Worm (Caenorhabditis elegans) whole organism, L1 larva: ENCODE data around the gene acp-3.
A peak's percentile ranks its signal among the peaks of the same experiment; 100 is the strongest.

Experiments
- C04F5.9 ChIP-seq: sonication (generic microtip); optimal IDR thresholded peaks from 2 replicates; lab custom pipeline; 2016; ENCODE audit warnings: missing genetic modification characterization, missing compliant biosample characterization
- C34B4.2 ChIP-seq: sonication (generic microtip); optimal IDR thresholded peaks from 2 replicates; lab custom pipeline; 2017; ENCODE audit warnings: mild to moderate bottlenecking, missing genetic modification characterization, missing compliant biosample characterization
- Y116A8C.19 ChIP-seq: sonication (generic microtip); optimal IDR thresholded peaks from 2 replicates; lab custom pipeline; 2016; ENCODE audit warnings: missing compliant biosample characterization, missing genetic modification characterization, borderline replicate concordance
- aha-1 ChIP-seq: fragments of 150-350 bp; optimal IDR thresholded peaks from 2 replicates; lab custom pipeline; 2014; ENCODE audit warnings: missing biosample characterization, missing genetic modification characterization
- alr-1 ChIP-seq: fragments of 200-800 bp; sonication (Bioruptor generic); optimal IDR thresholded peaks from 2 replicates; lab custom pipeline; 2018; ENCODE audit warnings: borderline replicate concordance, mild to moderate bottlenecking, missing genetic modification characterization, missing compliant biosample characterization
- aly-2 ChIP-seq: fragments of 150-350 bp; optimal IDR thresholded peaks from 2 replicates; lab custom pipeline; 2014; ENCODE audit warnings: missing biosample characterization, missing genetic modification characterization
- ama-1 ChIP-seq: fragments of 150-350 bp; optimal IDR thresholded peaks from 2 replicates; lab custom pipeline; 2014
- blmp-1 ChIP-seq: fragments of 150-350 bp; optimal IDR thresholded peaks from 2 replicates; lab custom pipeline; 2014; ENCODE audit warnings: missing biosample characterization, missing genetic modification characterization
- ceh-63 ChIP-seq: fragments of 200-800 bp; sonication (Bioruptor generic); optimal IDR thresholded peaks from 2 replicates; lab custom pipeline; 2018; ENCODE audit warnings: mild to moderate bottlenecking, missing genetic modification characterization, missing compliant biosample characterization
- ceh-8 ChIP-seq: fragments of 200-800 bp; sonication (Bioruptor generic); optimal IDR thresholded peaks from 2 replicates; lab custom pipeline; 2018; ENCODE audit warnings: mild to moderate bottlenecking, missing genetic modification characterization, moderate library complexity, missing compliant biosample characterization
- ceh-82 ChIP-seq, 3 experiments: fragments of 150-350 bp in 1 of 3; sonication (generic microtip) in 2 of 3; optimal IDR thresholded peaks; 2 replicates each; lab custom pipeline; 2014 to 2017; ENCODE audit warnings: missing biosample characterization in 3 of 3, missing genetic modification characterization in 3 of 3
- ceh-88 ChIP-seq: fragments of 200-800 bp; sonication (Bioruptor generic); IDR thresholded peaks from 2 replicates; pipeline ENCODE4 v1.3.6; 2022; ENCODE audit warnings: missing genetic modification characterization, missing compliant biosample characterization
- ceh-90 ChIP-seq: sonication (generic microtip); optimal IDR thresholded peaks from 2 replicates; lab custom pipeline; 2016; ENCODE audit warnings: missing genetic modification characterization, missing compliant biosample characterization
- ces-1 ChIP-seq: fragments of 150-350 bp; optimal IDR thresholded peaks from 2 replicates; lab custom pipeline; 2014; ENCODE audit warnings: missing biosample characterization, missing genetic modification reagents, missing genetic modification characterization
- dsc-1 ChIP-seq: sonication (generic microtip); optimal IDR thresholded peaks from 2 replicates; lab custom pipeline; 2016; ENCODE audit warnings: mild to moderate bottlenecking, missing genetic modification characterization, missing compliant biosample characterization
- efl-1 ChIP-seq, 4 experiments: fragments of 150-350 bp; optimal IDR thresholded peaks in 3 of 4; peaks in 1 of 4; 1 replicate in 1 of 4; 2 replicates in 3 of 4; lab custom pipeline; 2014; ENCODE audit warnings: missing biosample characterization in 2 of 4, missing genetic modification characterization in 2 of 4, missing genetic modification reagents in 2 of 4
- elt-2 ChIP-seq: sonication (generic microtip); optimal IDR thresholded peaks from 2 replicates; lab custom pipeline; 2016; ENCODE audit warnings: missing genetic modification characterization, mild to moderate bottlenecking, inconsistent platforms, missing compliant biosample characterization, missing genetic modification reagents
- elt-3 ChIP-seq, 6 experiments: fragments of 150-350 bp in 1 of 6; sonication (generic microtip); optimal IDR thresholded peaks; 2 replicates each; lab custom pipeline; 2017 to 2018; ENCODE audit warnings: missing biosample characterization in 6 of 6, missing genetic modification characterization in 6 of 6, inconsistent platforms in 1 of 6
- fkh-10 ChIP-seq: sonication (generic microtip); optimal IDR thresholded peaks from 2 replicates; lab custom pipeline; 2017; ENCODE audit warnings: missing biosample characterization, missing genetic modification reagents, missing genetic modification characterization
- fos-1 ChIP-seq: fragments of 150-350 bp; optimal IDR thresholded peaks from 2 replicates; lab custom pipeline; 2014; ENCODE audit warnings: missing biosample characterization, missing genetic modification characterization
- hlh-4 ChIP-seq: sonication (generic microtip); optimal IDR thresholded peaks from 2 replicates; lab custom pipeline; 2016; ENCODE audit warnings: mild to moderate bottlenecking, missing genetic modification characterization, missing compliant biosample characterization
- irx-1 ChIP-seq: sonication (generic microtip); optimal IDR thresholded peaks from 2 replicates; lab custom pipeline; 2016; ENCODE audit warnings: missing genetic modification characterization, missing compliant biosample characterization
- isw-1 ChIP-seq: fragments of 200-800 bp; sonication (Bioruptor generic); IDR thresholded peaks from 2 replicates; pipeline ENCODE4 v1.3.6; 2022; ENCODE audit warnings: missing genetic modification characterization, missing compliant biosample characterization
- jun-1 ChIP-seq: fragments of 150-350 bp; optimal IDR thresholded peaks from 2 replicates; lab custom pipeline; 2014; ENCODE audit warnings: missing biosample characterization, missing genetic modification reagents, missing genetic modification characterization
- lin-13 ChIP-seq: fragments of 150-350 bp; optimal IDR thresholded peaks from 2 replicates; lab custom pipeline; 2014; ENCODE audit warnings: missing biosample characterization, missing genetic modification reagents, missing genetic modification characterization
- lin-35 ChIP-seq, 2 experiments: fragments of 150-350 bp; optimal IDR thresholded peaks; 2 replicates each; lab custom pipeline; 2014; ENCODE audit warnings: missing biosample characterization in 2 of 2, missing genetic modification characterization in 2 of 2, missing genetic modification reagents in 2 of 2
- lir-3 ChIP-seq: sonication (generic microtip); optimal IDR thresholded peaks from 2 replicates; lab custom pipeline; 2016; ENCODE audit warnings: mild to moderate bottlenecking, missing genetic modification characterization, moderate library complexity, missing compliant biosample characterization; ENCODE audit not compliant: poor library complexity
- mab-9 ChIP-seq: fragments of 200-800 bp; sonication (Bioruptor generic); IDR thresholded peaks from 2 replicates; pipeline ENCODE4 v1.3.6; 2022; ENCODE audit warnings: missing genetic modification reagents, missing genetic modification characterization, missing compliant biosample characterization
- mef-2 ChIP-seq: fragments of 150-350 bp; optimal IDR thresholded peaks from 2 replicates; lab custom pipeline; 2014; ENCODE audit warnings: missing biosample characterization, missing genetic modification characterization
- nhr-11 ChIP-seq: fragments of 150-350 bp; optimal IDR thresholded peaks from 2 replicates; lab custom pipeline; 2014; ENCODE audit warnings: missing biosample characterization, missing genetic modification characterization
- nhr-12 ChIP-seq: sonication (generic microtip); optimal IDR thresholded peaks from 2 replicates; lab custom pipeline; 2017; ENCODE audit warnings: missing biosample characterization, missing genetic modification characterization
- nhr-19 ChIP-seq: fragments of 200-800 bp; sonication (Bioruptor generic); conservative IDR thresholded peaks from 2 replicates; pipeline ENCODE4 v1.3.6; 2022; ENCODE audit warnings: missing genetic modification characterization, missing compliant biosample characterization
- nhr-28 ChIP-seq: fragments of 150-350 bp; optimal IDR thresholded peaks from 2 replicates; lab custom pipeline; 2014; ENCODE audit warnings: missing biosample characterization, missing genetic modification characterization
- nhr-47 ChIP-seq: sonication (generic microtip); optimal IDR thresholded peaks from 2 replicates; lab custom pipeline; 2016; ENCODE audit warnings: mild to moderate bottlenecking, missing genetic modification characterization, moderate library complexity, missing compliant biosample characterization
- nhr-71 ChIP-seq: sonication (generic microtip); optimal IDR thresholded peaks from 2 replicates; lab custom pipeline; 2016; ENCODE audit warnings: mild to moderate bottlenecking, missing genetic modification characterization, moderate library complexity, missing compliant biosample characterization
- nhr-76 ChIP-seq: sonication (generic microtip); optimal IDR thresholded peaks from 2 replicates; lab custom pipeline; 2017; ENCODE audit warnings: missing biosample characterization, missing genetic modification characterization
- nhr-90 ChIP-seq: sonication (generic microtip); optimal IDR thresholded peaks from 2 replicates; lab custom pipeline; 2016; ENCODE audit warnings: mild to moderate bottlenecking, missing genetic modification characterization, missing compliant biosample characterization; ENCODE audit not compliant: poor library complexity
- pag-3 ChIP-seq: sonication (generic microtip); optimal IDR thresholded peaks from 2 replicates; lab custom pipeline; 2017; ENCODE audit warnings: missing genetic modification characterization, mild to moderate bottlenecking, missing compliant biosample characterization, antibody characterized with exemption, borderline replicate concordance; ENCODE audit not compliant: insufficient read depth
- pax-3 ChIP-seq: fragments of 200-800 bp; sonication (Bioruptor generic); optimal IDR thresholded peaks from 2 replicates; lab custom pipeline; 2018; ENCODE audit warnings: mild to moderate bottlenecking, missing genetic modification characterization, moderate library complexity, missing compliant biosample characterization
- rnt-1 ChIP-seq: sonication (generic microtip); optimal IDR thresholded peaks from 2 replicates; lab custom pipeline; 2016; ENCODE audit warnings: mild to moderate bottlenecking, missing genetic modification characterization, moderate library complexity, missing compliant biosample characterization
- sox-4 ChIP-seq: sonication (generic microtip); optimal IDR thresholded peaks from 2 replicates; lab custom pipeline; 2016; ENCODE audit warnings: missing genetic modification characterization, missing compliant biosample characterization
- sup-37 ChIP-seq: fragments of 200-800 bp; sonication (Bioruptor generic); optimal IDR thresholded peaks from 2 replicates; lab custom pipeline; 2018; ENCODE audit warnings: mild to moderate bottlenecking, missing genetic modification characterization, missing compliant biosample characterization
- swsn-7 ChIP-seq: sonication (generic microtip); optimal IDR thresholded peaks from 2 replicates; lab custom pipeline; 2016; ENCODE audit warnings: missing genetic modification characterization, missing compliant biosample characterization
- tlp-1 ChIP-seq: fragments of 150-350 bp; optimal IDR thresholded peaks from 2 replicates; lab custom pipeline; 2014; ENCODE audit warnings: missing biosample characterization, missing genetic modification characterization
- unc-130 ChIP-seq: fragments of 150-350 bp; optimal IDR thresholded peaks from 2 replicates; lab custom pipeline; 2017; ENCODE audit warnings: missing biosample characterization, missing genetic modification characterization, inconsistent platforms
- unc-86 ChIP-seq: sonication (generic microtip); optimal IDR thresholded peaks from 2 replicates; lab custom pipeline; 2016; ENCODE audit warnings: missing genetic modification characterization, missing compliant biosample characterization
- xbp-1 ChIP-seq: sonication (generic microtip); optimal IDR thresholded peaks from 2 replicates; lab custom pipeline; 2016; ENCODE audit warnings: missing genetic modification characterization, missing compliant biosample characterization
- zag-1 ChIP-seq: fragments of 150-350 bp; optimal IDR thresholded peaks from 2 replicates; lab custom pipeline; 2014; ENCODE audit warnings: missing biosample characterization, missing genetic modification characterization

acp-3 gene

DNA sequence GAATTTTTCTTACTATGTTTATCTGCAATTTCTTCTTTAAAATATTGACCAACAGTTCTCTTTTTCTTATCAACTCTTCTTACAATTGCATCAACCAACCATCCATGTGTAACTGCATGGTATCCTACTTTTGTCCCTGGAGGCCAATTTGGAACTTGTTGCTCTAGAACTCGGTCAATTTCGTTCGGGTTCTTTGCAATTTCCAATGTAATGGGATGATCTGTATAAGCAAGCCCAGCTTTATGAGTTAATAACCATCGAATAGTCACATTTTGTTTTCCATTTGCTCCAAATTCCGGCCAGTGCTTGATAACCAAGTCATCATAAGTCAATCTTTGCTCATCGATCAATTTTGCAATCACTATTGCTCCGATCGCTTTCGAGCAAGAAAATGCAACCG is 42.4 kb upstream of the acp-3 start:
- TF ChIP-seq ama-1 (peak; percentile 30), jun-1 (no peak), fos-1 (tag; lab: Kevin White, UChicago) (no peak), efl-1 (optimal IDR thresholded peaks at IDR 0.05; lab: Kevin White, UChicago) (no peak), efl-1 (GFP tag; optimal IDR thresholded peaks at IDR 0.05 in 1 of 2; lab: Kevin White, UChicago) (peak in 1 of 2 experiments; percentile 77), elt-3 (tag; optimal IDR thresholded peaks at IDR 0.05; lab: Kevin White, UChicago) (peak in 1 of 6 experiments; percentile 2), mab-9 (GFP tag; lab: Robert Waterston, UW) (no peak), tlp-1 (tag; lab: Kevin White, UChicago) (no peak)

DNA sequence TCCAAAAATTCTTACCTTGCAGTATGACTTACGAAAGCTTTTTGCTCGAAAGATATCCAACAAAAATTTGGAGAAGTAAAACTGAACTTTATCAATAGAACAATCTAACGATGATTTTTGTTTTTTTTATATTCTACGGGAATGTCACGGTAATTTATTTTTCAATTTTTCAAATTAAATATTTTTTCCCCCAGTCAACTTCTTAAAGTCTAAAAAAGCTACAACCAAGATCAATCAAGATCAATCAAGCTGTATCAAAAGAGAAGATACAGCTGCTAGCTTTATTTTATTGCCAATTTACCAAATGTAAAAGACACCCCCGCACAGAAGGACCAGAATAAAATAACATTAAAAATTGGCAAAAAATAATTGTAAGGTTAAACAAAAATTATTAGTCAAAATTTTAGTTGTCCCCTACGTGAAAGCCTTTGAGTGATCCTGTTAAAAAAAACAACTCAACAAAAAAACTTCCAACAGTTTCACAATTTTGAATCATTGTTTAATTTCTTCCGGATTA is 38.4 kb upstream of the acp-3 start, which contains the start of the genes M05D6.1 and M05D6.3:
M05D6.1 (minus strand) TSS at position 101 of the 517 bp plus-strand sequence.
M05D6.3 (plus strand) TSS at position 467 of the 517 bp plus-strand sequence.
- TF ChIP-seq irx-1 (no peak), swsn-7 (no peak), nhr-71 (tag; lab: Kevin White, UChicago) (no peak), Y116A8C.19 (no peak), mef-2 (tag; lab: Kevin White, UChicago) (no peak), unc-86 (tag; lab: Kevin White, UChicago) (no peak), pag-3 (no peak), sox-4 (tag; lab: Kevin White, UChicago) (no peak), sup-37 (GFP tag; lab: Kevin White, UChicago) (no peak), nhr-47 (tag; lab: Kevin White, UChicago) (no peak), aly-2 (tag; lab: Kevin White, UChicago) (no peak), ceh-88 (no peak), C04F5.9 (tag; lab: Kevin White, UChicago) (no peak), nhr-76 (tag; lab: Kevin White, UChicago) (no peak), nhr-11 (tag; lab: Kevin White, UChicago) (no peak), rnt-1 (tag; lab: Kevin White, UChicago) (no peak), nhr-19 (GFP tag; lab: Robert Waterston, UW) (no peak), ceh-82 (tag; optimal IDR thresholded peaks at IDR 0.05; lab: Kevin White, UChicago) (no peak), lir-3 (no peak), tlp-1 (tag; lab: Kevin White, UChicago) (no peak)

DNA sequence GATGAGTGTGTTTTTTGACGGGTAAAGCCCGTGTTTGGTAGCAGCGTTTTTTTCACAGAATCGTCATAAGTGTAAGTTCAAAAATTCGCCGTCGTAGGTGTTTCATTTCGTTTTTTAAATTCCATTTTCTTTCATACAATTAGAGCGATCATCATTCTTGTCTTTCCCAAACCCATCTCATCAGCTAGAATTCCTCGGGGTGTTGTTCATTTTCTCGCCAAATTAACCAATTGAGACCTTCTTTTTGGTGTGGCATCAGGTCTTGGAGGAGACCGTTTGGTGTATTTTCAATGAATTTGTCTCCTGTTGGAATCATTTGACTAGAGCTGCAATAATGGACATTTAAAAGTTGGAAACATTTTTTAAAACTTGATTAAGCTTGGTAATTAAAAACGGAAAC is 36.0 kb upstream of the acp-3 start:
- TF ChIP-seq C04F5.9 (tag; lab: Kevin White, UChicago) (no peak), fkh-10 (GFP tag; lab: Kevin White, UChicago) (no peak), nhr-90 (tag; lab: Kevin White, UChicago) (no peak), aha-1 (tag; lab: Kevin White, UChicago) (no peak), ceh-63 (no peak), xbp-1 (no peak), ceh-90 (tag; lab: Kevin White, UChicago) (no peak), alr-1 (tag; lab: Kevin White, UChicago) (no peak), aly-2 (tag; lab: Kevin White, UChicago) (no peak), lir-3 (no peak), ceh-82 (tag; optimal IDR thresholded peaks at IDR 0.05; lab: Kevin White, UChicago) (no peak), ceh-88 (no peak), dsc-1 (tag; lab: Kevin White, UChicago) (no peak), ces-1 (no peak), zag-1 (tag; lab: Kevin White, UChicago) (no peak), fos-1 (tag; lab: Kevin White, UChicago) (no peak), nhr-12 (tag; lab: Kevin White, UChicago) (no peak)

DNA sequence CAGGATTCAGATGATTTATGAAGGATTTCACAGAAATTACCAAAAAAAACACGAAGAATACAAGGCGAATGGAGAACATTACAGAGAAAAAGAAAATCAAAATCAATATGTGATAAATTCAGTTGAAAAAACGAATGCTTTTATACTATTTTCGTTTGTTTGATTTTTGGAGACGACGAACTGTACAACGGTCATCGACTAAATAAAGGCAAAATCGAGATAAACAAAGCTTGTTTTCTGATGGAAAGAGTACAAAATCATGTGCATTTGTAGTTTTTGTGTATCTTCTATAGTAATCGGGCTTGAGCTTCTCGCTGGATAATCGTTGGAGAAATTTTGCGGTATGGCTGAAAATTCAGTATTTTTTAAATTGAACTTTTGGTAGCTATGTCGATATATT is 34.2 kb upstream of the acp-3 start, which contains the start of gene M05D6.8:
M05D6.8 (minus strand) TSS at position 101 of the 400 bp plus-strand sequence.
- TF ChIP-seq nhr-12 (tag; lab: Kevin White, UChicago) (no peak), ceh-8 (GFP tag; lab: Kevin White, UChicago) (no peak), elt-3 (tag; optimal IDR thresholded peaks at IDR 0.05; lab: Kevin White, UChicago) (no peak), C34B4.2 (tag; lab: Kevin White, UChicago) (no peak), blmp-1 (tag; lab: Kevin White, UChicago) (no peak), pax-3 (tag; lab: Kevin White, UChicago) (no peak), lin-13 (GFP tag; lab: Kevin White, UChicago) (no peak), nhr-28 (tag; lab: Kevin White, UChicago) (no peak), unc-130 (no peak), elt-2 (no peak), hlh-4 (tag; lab: Kevin White, UChicago) (no peak), lin-35 (GFP tag; optimal IDR thresholded peaks at IDR 0.05; lab: Kevin White, UChicago) (no peak), isw-1 (GFP tag; lab: Robert Waterston, UW) (no peak)
- TF ChIP-seq, all 84 proteins: peak for 0
